Worm (Caenorhabditis elegans) whole organism, L4 larva: ENCODE results near the gene C49C3.4.
A peak's percentile ranks its signal among the peaks of the same experiment; 100 is the strongest.

Source experiments
- F49E8.2 ChIP-seq: sonication (generic microtip); optimal IDR thresholded peaks from 2 replicates; lab custom pipeline; 2016; ENCODE audit warnings: missing compliant biosample characterization, mild to moderate bottlenecking, missing genetic modification characterization, borderline replicate concordance
- Y105C5A.15 ChIP-seq: fragments of 200-800 bp; sonication (Bioruptor generic); IDR thresholded peaks from 2 replicates; pipeline ENCODE4 v1.3.6; 2022; ENCODE audit warnings: missing genetic modification characterization, missing compliant biosample characterization
- Y48G9A.11 ChIP-seq: fragments of 200-800 bp; sonication (Bioruptor generic); IDR thresholded peaks from 2 replicates; pipeline ENCODE4 v1.3.6; 2022; ENCODE audit warnings: missing genetic modification reagents, missing genetic modification characterization, missing compliant biosample characterization
- Y75B8A.6 ChIP-seq: fragments of 200-800 bp; sonication (Bioruptor generic); IDR thresholded peaks from 2 replicates; pipeline ENCODE4 v1.3.6; 2022; ENCODE audit warnings: missing genetic modification reagents, missing genetic modification characterization, missing compliant biosample characterization
- ZK546.5 ChIP-seq, 2 experiments: sonication (generic microtip); optimal IDR thresholded peaks; 2 replicates each; lab custom pipeline; 2017; ENCODE audit warnings: missing biosample characterization in 2 of 2, missing genetic modification characterization in 2 of 2
- aly-2 ChIP-seq: sonication (generic microtip); optimal IDR thresholded peaks from 2 replicates; lab custom pipeline; 2018; ENCODE audit warnings: missing biosample characterization, missing genetic modification characterization
- attf-4 ChIP-seq: sonication (generic microtip); optimal IDR thresholded peaks from 3 replicates; lab custom pipeline; 2017; ENCODE audit warnings: missing biosample characterization, missing genetic modification characterization
- ceh-62 ChIP-seq: sonication (generic microtip); optimal IDR thresholded peaks from 2 replicates; lab custom pipeline; 2017; ENCODE audit warnings: missing biosample characterization, missing genetic modification characterization
- ces-1 ChIP-seq: fragments of 150-350 bp; sonication (generic microtip); optimal IDR thresholded peaks from 4 replicates; lab custom pipeline; 2014; ENCODE audit warnings: missing biosample characterization, missing genetic modification reagents, missing genetic modification characterization
- cey-2 ChIP-seq: sonication (generic microtip); optimal IDR thresholded peaks from 3 replicates; lab custom pipeline; 2017; ENCODE audit warnings: missing genetic modification characterization, mild to moderate bottlenecking, missing compliant biosample characterization, antibody characterized with exemption, borderline replicate concordance; ENCODE audit not compliant: insufficient read depth
- ctbp-1 ChIP-seq: fragments of 200-800 bp; sonication (Bioruptor generic); IDR thresholded peaks from 2 replicates; pipeline ENCODE4 v1.3.6; 2022; ENCODE audit warnings: missing genetic modification reagents, missing genetic modification characterization, missing compliant biosample characterization
- daf-12 ChIP-seq: fragments of 150-350 bp; optimal IDR thresholded peaks from 2 replicates; lab custom pipeline; 2014; ENCODE audit warnings: missing biosample characterization, missing genetic modification reagents, missing genetic modification characterization
- daf-16 ChIP-seq, 3 experiments: sonication (generic microtip); optimal IDR thresholded peaks; 2 replicates each; lab custom pipeline; 2016 to 2017; ENCODE audit warnings: missing genetic modification characterization in 3 of 3, missing genetic modification reagents in 3 of 3, mild to moderate bottlenecking in 2 of 3, missing compliant biosample characterization in 2 of 3, missing biosample characterization in 1 of 3, moderate library complexity in 1 of 3
- daf-19 ChIP-seq: fragments of 200-800 bp; sonication (Bioruptor generic); conservative IDR thresholded peaks from 2 replicates; pipeline ENCODE4 v1.3.6; 2022; ENCODE audit warnings: missing genetic modification characterization, missing compliant biosample characterization
- dmd-8 ChIP-seq: fragments of 200-800 bp; sonication (Bioruptor generic); IDR thresholded peaks from 2 replicates; pipeline ENCODE4 v1.3.6; 2022; ENCODE audit warnings: missing genetic modification characterization, missing compliant biosample characterization
- dmd-9 ChIP-seq: fragments of 200-800 bp; sonication (Bioruptor generic); IDR thresholded peaks from 2 replicates; pipeline ENCODE4 v1.3.6; 2022; ENCODE audit warnings: missing genetic modification reagents, missing genetic modification characterization, missing compliant biosample characterization
- duxl-1 ChIP-seq: sonication (generic microtip); optimal IDR thresholded peaks from 2 replicates; lab custom pipeline; 2016; ENCODE audit warnings: mild to moderate bottlenecking, missing genetic modification characterization, moderate library complexity, missing compliant biosample characterization; ENCODE audit not compliant: poor library complexity
- fos-1 ChIP-seq: fragments of 150-350 bp; optimal IDR thresholded peaks from 2 replicates; lab custom pipeline; 2014; ENCODE audit warnings: missing biosample characterization, missing genetic modification characterization
- gei-8 ChIP-seq: fragments of 200-800 bp; sonication (Bioruptor generic); optimal IDR thresholded peaks from 2 replicates; lab custom pipeline; 2018; ENCODE audit warnings: mild to moderate bottlenecking, missing genetic modification characterization, missing compliant biosample characterization
- hif-1 ChIP-seq, 2 experiments: sonication (generic microtip); optimal IDR thresholded peaks; 2 replicates each; lab custom pipeline; 2016 to 2017; ENCODE audit warnings: missing compliant biosample characterization in 2 of 2, missing genetic modification characterization in 2 of 2, missing genetic modification reagents in 2 of 2, missing genotype in 2 of 2, mild to moderate bottlenecking in 1 of 2
- hlh-11 ChIP-seq: fragments of 200-800 bp; sonication (Bioruptor generic); optimal IDR thresholded peaks from 2 replicates; lab custom pipeline; 2018; ENCODE audit warnings: mild to moderate bottlenecking, missing genetic modification characterization, missing compliant biosample characterization
- lin-15B ChIP-seq: fragments of 150-350 bp; sonication (generic microtip); optimal IDR thresholded peaks from 3 replicates; lab custom pipeline; 2014; ENCODE audit warnings: missing biosample characterization, missing genetic modification characterization
- lin-29 ChIP-seq: fragments of 200-800 bp; sonication (Bioruptor generic); IDR thresholded peaks from 2 replicates; pipeline ENCODE4 v1.3.6; 2022; ENCODE audit warnings: missing genetic modification reagents, missing genetic modification characterization, missing compliant biosample characterization
- lin-39 ChIP-seq: fragments of 150-350 bp; optimal IDR thresholded peaks from 2 replicates; lab custom pipeline; 2014; ENCODE audit warnings: missing biosample characterization, missing genetic modification reagents, missing genetic modification characterization
- mdl-1 ChIP-seq, 2 experiments: fragments of 150-350 bp in 1 of 2; sonication (generic microtip) in 1 of 2; optimal IDR thresholded peaks; 2 replicates each; lab custom pipeline; 2014 to 2017; ENCODE audit warnings: missing biosample characterization in 2 of 2, missing genetic modification characterization in 2 of 2
- mdt-29 ChIP-seq: fragments of 200-800 bp; sonication (Bioruptor generic); IDR thresholded peaks from 2 replicates; pipeline ENCODE4 v1.3.6; 2022; ENCODE audit warnings: missing genetic modification reagents, missing genetic modification characterization, missing compliant biosample characterization
- mes-2 ChIP-seq: sonication (generic microtip); optimal IDR thresholded peaks from 2 replicates; lab custom pipeline; 2016; ENCODE audit warnings: missing genotype, mild to moderate bottlenecking, missing genetic modification characterization, missing compliant biosample characterization; ENCODE audit not compliant: poor library complexity, severe bottlenecking
- mxl-2 ChIP-seq: fragments of 200-800 bp; sonication (Bioruptor generic); conservative IDR thresholded peaks from 2 replicates; pipeline ENCODE4 v1.3.6; 2022; ENCODE audit warnings: missing genetic modification reagents, missing genetic modification characterization, missing compliant biosample characterization
- nhr-102 ChIP-seq: sonication (generic microtip); optimal IDR thresholded peaks from 2 replicates; lab custom pipeline; 2016; ENCODE audit warnings: mild to moderate bottlenecking, missing genetic modification characterization, moderate library complexity, missing compliant biosample characterization
- nhr-11 ChIP-seq: fragments of 150-350 bp; optimal IDR thresholded peaks from 2 replicates; lab custom pipeline; 2014; ENCODE audit warnings: missing biosample characterization, missing genetic modification characterization
- nhr-111 ChIP-seq: fragments of 200-800 bp; sonication (Bioruptor generic); optimal IDR thresholded peaks from 2 replicates; lab custom pipeline; 2018; ENCODE audit warnings: mild to moderate bottlenecking, missing genetic modification characterization, missing compliant biosample characterization
- nhr-237 ChIP-seq: sonication (generic microtip); optimal IDR thresholded peaks from 2 replicates; lab custom pipeline; 2017; ENCODE audit warnings: missing biosample characterization, missing genetic modification characterization
- nhr-28 ChIP-seq: fragments of 150-350 bp; optimal IDR thresholded peaks from 2 replicates; lab custom pipeline; 2014; ENCODE audit warnings: missing biosample characterization, missing genetic modification characterization
- nhr-76 ChIP-seq: fragments of 150-350 bp; optimal IDR thresholded peaks from 2 replicates; lab custom pipeline; 2014; ENCODE audit warnings: missing biosample characterization, missing genetic modification characterization
- pha-4 ChIP-seq, 2 experiments: fragments of 150-350 bp in 1 of 2; fragments of 200-800 bp in 1 of 2; sonication (Bioruptor generic) in 1 of 2; IDR thresholded peaks in 1 of 2; optimal IDR thresholded peaks in 1 of 2; 2 replicates each; pipeline versions ENCODE4 v1.3.6 to Lab custom; 2014 to 2022; ENCODE audit warnings: missing genetic modification characterization in 2 of 2, missing genetic modification reagents in 2 of 2, missing biosample characterization in 1 of 2, missing compliant biosample characterization in 1 of 2
- pqm-1 ChIP-seq: sonication (generic microtip); optimal IDR thresholded peaks from 2 replicates; lab custom pipeline; 2017; ENCODE audit warnings: missing biosample characterization, missing genetic modification characterization
- rbr-2 ChIP-seq: sonication (generic microtip); optimal IDR thresholded peaks from 2 replicates; lab custom pipeline; 2016; ENCODE audit warnings: missing genotype, missing genetic modification characterization, missing compliant biosample characterization
- sdz-12 ChIP-seq: fragments of 200-800 bp; sonication (Bioruptor generic); optimal IDR thresholded peaks from 2 replicates; lab custom pipeline; 2018; ENCODE audit warnings: mild to moderate bottlenecking, missing genetic modification characterization, missing compliant biosample characterization
- set-16 ChIP-seq: fragments of 200-800 bp; sonication (Bioruptor generic); IDR thresholded peaks from 2 replicates; pipeline ENCODE4 v1.3.6; 2022; ENCODE audit warnings: missing genetic modification reagents, missing genetic modification characterization, missing compliant biosample characterization
- snpc-1.2 ChIP-seq: fragments of 200-800 bp; sonication (Bioruptor generic); IDR thresholded peaks from 2 replicates; pipeline ENCODE4 v1.3.6; 2022; ENCODE audit warnings: missing genetic modification reagents, missing genetic modification characterization, missing compliant biosample characterization
- spr-3 ChIP-seq: fragments of 200-800 bp; sonication (Bioruptor generic); optimal IDR thresholded peaks from 2 replicates; lab custom pipeline; 2018; ENCODE audit warnings: mild to moderate bottlenecking, missing genetic modification characterization, missing compliant biosample characterization
- unc-62 ChIP-seq, 3 experiments: fragments of 150-350 bp in 1 of 3; sonication (generic microtip); optimal IDR thresholded peaks in 2 of 3; peaks in 1 of 3; 1 replicate in 1 of 3; 2 replicates in 2 of 3; lab custom pipeline; 2014 to 2017; ENCODE audit warnings: missing biosample characterization in 3 of 3, missing genetic modification characterization in 3 of 3, missing genetic modification reagents in 3 of 3, missing genotype in 1 of 3
- zfp-2 ChIP-seq: sonication (generic microtip); optimal IDR thresholded peaks from 2 replicates; lab custom pipeline; 2016; ENCODE audit warnings: mild to moderate bottlenecking, missing genetic modification characterization, missing compliant biosample characterization

Gene C49C3.4

DNA sequence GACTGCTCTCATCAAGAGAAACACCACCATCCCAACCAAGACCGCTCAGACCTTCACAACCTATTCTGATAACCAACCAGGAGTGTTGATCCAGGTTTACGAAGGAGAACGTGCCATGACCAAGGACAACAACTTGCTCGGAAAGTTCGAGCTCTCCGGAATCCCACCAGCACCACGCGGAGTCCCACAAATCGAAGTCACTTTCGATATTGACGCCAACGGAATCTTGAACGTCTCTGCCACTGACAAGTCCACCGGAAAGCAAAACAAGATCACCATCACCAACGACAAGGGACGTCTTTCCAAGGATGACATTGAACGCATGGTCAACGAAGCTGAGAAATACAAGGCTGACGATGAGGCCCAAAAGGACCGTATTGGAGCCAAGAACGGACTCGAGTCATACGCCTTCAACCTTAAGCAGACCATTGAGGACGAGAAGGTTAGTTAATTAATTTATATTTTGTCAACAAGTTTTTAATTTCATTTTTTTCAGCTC is 40.1 kb upstream of the C49C3.4 start (continued):
- peak; percentile 22 for TF ChIP-seq mes-2 (tag; lab: Kevin White, UChicago)
- no peak for TF ChIP-seq unc-62 (GFP tag; optimal IDR thresholded peaks at IDR 0.05 in 1 of 2; lab: Kevin White, UChicago)
- no peak for TF ChIP-seq unc-62 (tag; optimal IDR thresholded peaks at IDR 0.05; lab: Kevin White, UChicago)
- peak; percentile 17 for TF ChIP-seq rbr-2 (tag; lab: Kevin White, UChicago)
- TF ChIP-seq mdl-1 (tag; optimal IDR thresholded peaks at IDR 0.05; lab: Kevin White, UChicago): no peak

DNA sequence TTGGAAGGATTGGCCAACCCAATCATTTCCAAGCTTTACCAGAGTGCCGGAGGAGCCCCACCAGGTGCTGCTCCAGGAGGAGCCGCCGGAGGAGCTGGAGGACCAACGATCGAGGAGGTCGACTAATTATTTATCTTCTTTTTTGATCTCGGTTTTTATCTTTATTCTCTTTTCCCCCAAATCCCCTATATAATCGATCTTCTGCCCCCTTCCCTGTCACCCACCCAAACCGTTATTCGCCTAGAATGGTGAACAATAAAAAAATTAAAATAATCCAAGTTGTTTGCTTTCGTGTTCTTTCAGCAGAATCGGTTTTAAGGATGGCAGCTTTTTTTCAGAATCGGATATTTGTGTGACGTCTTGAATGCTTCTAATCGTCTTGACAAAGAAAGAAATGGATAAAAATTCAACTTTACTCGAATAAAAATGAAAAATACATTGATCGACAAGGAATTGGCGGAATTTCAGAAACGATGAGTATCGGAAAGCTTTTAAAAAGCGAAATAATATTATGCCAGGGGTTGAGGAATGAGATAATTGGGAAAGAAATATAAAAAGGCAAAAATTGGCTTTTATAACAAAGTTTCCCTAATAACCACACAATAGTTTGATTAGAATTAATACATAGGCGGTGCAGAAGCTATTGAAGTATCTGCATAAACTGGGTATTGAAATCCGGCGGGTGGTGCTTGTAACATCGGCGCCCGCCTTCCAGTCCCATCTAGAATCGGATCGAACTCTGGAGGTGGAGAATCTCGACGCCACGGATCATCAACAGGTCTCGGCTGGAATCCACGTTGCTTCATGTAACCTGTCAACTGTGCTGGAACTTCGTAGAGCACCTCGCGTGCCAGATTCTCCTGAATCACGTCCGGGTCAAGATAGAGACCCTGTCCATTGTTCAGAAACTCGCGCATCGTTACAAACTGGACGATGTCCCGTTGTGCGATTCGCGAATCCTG is 39.3 kb upstream of the C49C3.4 start:
- peak; percentile 0 to 46 for TF ChIP-seq daf-16 (GFP tag; optimal IDR thresholded peaks at IDR 0.05; lab: Kevin White, UChicago)
- TF ChIP-seq daf-16 (tag; optimal IDR thresholded peaks at IDR 0.05; lab: Kevin White, UChicago): peak; percentile 75
- TF ChIP-seq Y48G9A.11 (GFP tag; lab: Robert Waterston, UW): peak; percentile 32; the same call in 1 of the 2 replicates
- peak in 1 of 2 experiments; percentile 44 for TF ChIP-seq unc-62 (GFP tag; optimal IDR thresholded peaks at IDR 0.05 in 1 of 2; lab: Kevin White, UChicago)
- no peak for TF ChIP-seq unc-62 (tag; optimal IDR thresholded peaks at IDR 0.05; lab: Kevin White, UChicago)
- peak; percentile 47 for TF ChIP-seq ces-1 (GFP tag; lab: Kevin White, UChicago)
- TF ChIP-seq daf-12: no peak
- peak; percentile 93 for TF ChIP-seq snpc-1.2
- TF ChIP-seq daf-19: peak; percentile 96
- TF ChIP-seq dmd-8 (GFP tag; lab: Robert Waterston, UW): peak; percentile 67
- TF ChIP-seq F49E8.2 (tag; lab: Kevin White, UChicago): peak; percentile 93
- peak; percentile 95 for TF ChIP-seq set-16 (GFP tag; lab: Robert Waterston, UW)
- TF ChIP-seq Y105C5A.15 (GFP tag; lab: Robert Waterston, UW): peak; percentile 94
- no peak for TF ChIP-seq nhr-76 (tag; lab: Kevin White, UChicago)
- peak; percentile 15 for TF ChIP-seq attf-4 (tag; lab: Kevin White, UChicago)
- peak; percentile 38 for TF ChIP-seq spr-3 (GFP tag; lab: Kevin White, UChicago)
- no peak for TF ChIP-seq lin-15B (tag; lab: Kevin White, UChicago)
- TF ChIP-seq lin-29 (GFP tag; lab: Robert Waterston, UW): no peak; the same call in none of the 2 replicates
- TF ChIP-seq hlh-11 (tag; lab: Kevin White, UChicago): peak; percentile 74
- no peak for TF ChIP-seq nhr-28
- no peak for TF ChIP-seq ZK546.5 (tag; optimal IDR thresholded peaks at IDR 0.05; lab: Kevin White, UChicago)
- TF ChIP-seq hif-1 (tag; optimal IDR thresholded peaks at IDR 0.05; lab: Kevin White, UChicago): no peak
- TF ChIP-seq zfp-2 (tag; lab: Kevin White, UChicago): no peak
- no peak for TF ChIP-seq cey-2 (tag; lab: Kevin White, UChicago)
- TF ChIP-seq nhr-11 (tag; lab: Kevin White, UChicago): peak; percentile 38
- TF ChIP-seq aly-2 (tag; lab: Kevin White, UChicago): peak; percentile 99
- TF ChIP-seq pqm-1 (tag; lab: Kevin White, UChicago): no peak
- no peak for TF ChIP-seq lin-39
- peak; percentile 81 for TF ChIP-seq pha-4 (GFP tag; IDR thresholded peaks at IDR 0.05; lab: Robert Waterston, UW)
- no peak for TF ChIP-seq pha-4 (tag; optimal IDR thresholded peaks at IDR 0.05; lab: Kevin White, UChicago)
- peak; percentile 70 for TF ChIP-seq ctbp-1
- peak; percentile 31; the same call in 1 of the 2 replicates for TF ChIP-seq mxl-2 (GFP tag; lab: Robert Waterston, UW)
- peak; percentile 71 for TF ChIP-seq rbr-2 (tag; lab: Kevin White, UChicago)
- TF ChIP-seq sdz-12: peak; percentile 4
- no peak for TF ChIP-seq fos-1 (tag; lab: Kevin White, UChicago)
- TF ChIP-seq dmd-9: no peak
- TF ChIP-seq mdt-29 (GFP tag; lab: Robert Waterston, UW): peak; percentile 70
- no peak for TF ChIP-seq nhr-237
- no peak for TF ChIP-seq ceh-62 (tag; lab: Kevin White, UChicago)
- peak; percentile 51 for TF ChIP-seq nhr-111
- peak; percentile 32 for TF ChIP-seq duxl-1
- TF ChIP-seq gei-8: no peak
- peak; percentile 89 for TF ChIP-seq Y75B8A.6
- TF ChIP-seq nhr-102: peak; percentile 72
